Worm (Caenorhabditis elegans) whole organism, young adult: Measurements from ENCODE around the gene srbc-58.
A peak's percentile ranks its signal among the peaks of the same experiment; 100 is the strongest.

ENCODE experiments used
- B0261.1 ChIP-seq: sonication (generic microtip); optimal IDR thresholded peaks from 2 replicates; lab custom pipeline; 2016; ENCODE audit warnings: mild to moderate bottlenecking, missing genetic modification characterization, moderate library complexity, missing compliant biosample characterization
- C06A6.2 ChIP-seq: fragments of 200-800 bp; sonication (Bioruptor generic); conservative IDR thresholded peaks from 2 replicates; pipeline ENCODE4 v1.3.6; 2022; ENCODE audit warnings: missing genetic modification characterization, missing compliant biosample characterization
- C17E4.6 ChIP-seq: fragments of 200-800 bp; sonication (Bioruptor generic); IDR thresholded peaks from 2 replicates; pipeline ENCODE4 v1.3.6; 2022; ENCODE audit warnings: missing genetic modification reagents, missing genetic modification characterization, missing compliant biosample characterization
- F10E7.11 ChIP-seq: sonication (generic microtip); optimal IDR thresholded peaks from 2 replicates; lab custom pipeline; 2017; ENCODE audit warnings: mild to moderate bottlenecking, missing genetic modification characterization, moderate library complexity, missing compliant biosample characterization
- F22D6.2 ChIP-seq: sonication (generic microtip); optimal IDR thresholded peaks from 2 replicates; lab custom pipeline; 2016; ENCODE audit warnings: mild to moderate bottlenecking, missing genetic modification characterization, missing compliant biosample characterization
- F57C9.4 ChIP-seq: sonication (generic microtip); optimal IDR thresholded peaks from 2 replicates; lab custom pipeline; 2017; ENCODE audit warnings: mild to moderate bottlenecking, missing genetic modification characterization, missing compliant biosample characterization
- K11D2.4 ChIP-seq: fragments of 200-800 bp; sonication (Bioruptor generic); IDR thresholded peaks from 2 replicates; pipeline ENCODE4 v1.3.6; 2022; ENCODE audit warnings: missing genetic modification reagents, missing genetic modification characterization, missing compliant biosample characterization
- Y53F4B.3 ChIP-seq: fragments of 200-800 bp; sonication (Bioruptor generic); IDR thresholded peaks from 2 replicates; pipeline ENCODE4 v1.3.6; 2022; ENCODE audit warnings: missing genetic modification reagents, missing genetic modification characterization, missing compliant biosample characterization
- Y53G8AR.9 ChIP-seq: fragments of 200-800 bp; sonication (Bioruptor generic); conservative IDR thresholded peaks from 2 replicates; pipeline ENCODE4 v1.3.6; 2022; ENCODE audit warnings: missing genetic modification reagents, missing genetic modification characterization, missing compliant biosample characterization
- Y56A3A.18 ChIP-seq: fragments of 200-800 bp; sonication (Bioruptor generic); IDR thresholded peaks from 2 replicates; pipeline ENCODE4 v1.3.6; 2022; ENCODE audit warnings: missing genetic modification reagents, missing genetic modification characterization, missing compliant biosample characterization
- Y95B8A.8 ChIP-seq: fragments of 200-800 bp; sonication (Bioruptor generic); IDR thresholded peaks from 2 replicates; pipeline ENCODE4 v1.3.6; 2022; ENCODE audit warnings: missing genetic modification reagents, missing genetic modification characterization, missing compliant biosample characterization
- ZK185.1 ChIP-seq: sonication (generic microtip); optimal IDR thresholded peaks from 2 replicates; lab custom pipeline; 2016; ENCODE audit warnings: mild to moderate bottlenecking, missing genetic modification characterization, missing compliant biosample characterization; ENCODE audit not compliant: poor library complexity, severe bottlenecking
- akir-1 ChIP-seq: fragments of 200-800 bp; sonication (Bioruptor generic); optimal IDR thresholded peaks from 2 replicates; lab custom pipeline; 2018; ENCODE audit warnings: mild to moderate bottlenecking, missing genetic modification characterization, moderate library complexity, missing compliant biosample characterization
- ama-1 ChIP-seq, 3 experiments: fragments of 150-350 bp in 1 of 3; sonication (generic microtip) in 2 of 3; optimal IDR thresholded peaks; 2 replicates each; lab custom pipeline; 2014 to 2018; ENCODE audit warnings: missing biosample characterization in 2 of 3, missing genetic modification characterization in 2 of 3, missing genetic modification reagents in 2 of 3
- aptf-2 ChIP-seq: fragments of 200-800 bp; sonication (Bioruptor generic); conservative IDR thresholded peaks from 2 replicates; pipeline ENCODE4 v1.3.6; 2022; ENCODE audit warnings: missing genetic modification reagents, missing genetic modification characterization, missing compliant biosample characterization
- bed-2 ChIP-seq: fragments of 200-800 bp; sonication (Bioruptor generic); IDR thresholded peaks from 2 replicates; pipeline ENCODE4 v1.3.6; 2022; ENCODE audit warnings: missing genetic modification reagents, missing genetic modification characterization, missing compliant biosample characterization
- ccch-3 ChIP-seq: fragments of 200-800 bp; sonication (Bioruptor generic); optimal IDR thresholded peaks from 2 replicates; lab custom pipeline; 2018; ENCODE audit warnings: mild to moderate bottlenecking, missing genetic modification characterization, missing compliant biosample characterization
- chd-7 ChIP-seq: sonication (generic microtip); optimal IDR thresholded peaks from 2 replicates; lab custom pipeline; 2016; ENCODE audit warnings: mild to moderate bottlenecking, missing genetic modification characterization, moderate library complexity, missing compliant biosample characterization
- die-1 ChIP-seq: sonication (generic microtip); optimal IDR thresholded peaks from 2 replicates; lab custom pipeline; 2016; ENCODE audit warnings: missing genotype, mild to moderate bottlenecking, missing genetic modification characterization, missing compliant biosample characterization
- egl-44 ChIP-seq: fragments of 200-800 bp; sonication (Bioruptor generic); IDR thresholded peaks from 2 replicates; pipeline ENCODE4 v1.3.6; 2022; ENCODE audit warnings: missing genetic modification reagents, missing genetic modification characterization, missing compliant biosample characterization
- him-1 ChIP-seq: sonication (generic microtip); optimal IDR thresholded peaks from 2 replicates; lab custom pipeline; 2016; ENCODE audit warnings: missing genotype, missing genetic modification reagents, missing genetic modification characterization, missing compliant biosample characterization
- lin-35 ChIP-seq, 3 experiments: fragments of 150-350 bp in 2 of 3; sonication (generic microtip) in 1 of 3; optimal IDR thresholded peaks; 2 replicates each; lab custom pipeline; 2014 to 2018; ENCODE audit warnings: missing biosample characterization in 3 of 3, missing genetic modification characterization in 3 of 3, missing genetic modification reagents in 3 of 3
- lir-1 ChIP-seq: fragments of 200-800 bp; sonication (Bioruptor generic); conservative IDR thresholded peaks from 2 replicates; pipeline ENCODE4 v1.3.6; 2022; ENCODE audit warnings: missing genetic modification reagents, missing genetic modification characterization, missing compliant biosample characterization
- madf-6 ChIP-seq: fragments of 200-800 bp; sonication (Bioruptor generic); IDR thresholded peaks from 2 replicates; pipeline ENCODE4 v1.3.6; 2022; ENCODE audit warnings: missing genetic modification reagents, missing genetic modification characterization, missing compliant biosample characterization
- madf-8 ChIP-seq: fragments of 200-800 bp; sonication (Bioruptor generic); conservative IDR thresholded peaks from 2 replicates; pipeline ENCODE4 v1.3.6; 2022; ENCODE audit warnings: missing genetic modification reagents, missing genetic modification characterization, missing compliant biosample characterization
- mcd-1 ChIP-seq: fragments of 200-800 bp; sonication (Bioruptor generic); IDR thresholded peaks from 2 replicates; pipeline ENCODE4 v1.3.6; 2022; ENCODE audit warnings: missing genetic modification reagents, missing genetic modification characterization, missing compliant biosample characterization
- nhr-120 ChIP-seq: fragments of 200-800 bp; sonication (Bioruptor generic); IDR thresholded peaks from 2 replicates; pipeline ENCODE4 v1.3.6; 2022; ENCODE audit warnings: missing genetic modification characterization, missing compliant biosample characterization
- nhr-80 ChIP-seq: sonication (generic microtip); optimal IDR thresholded peaks from 2 replicates; lab custom pipeline; 2016; ENCODE audit warnings: missing genetic modification characterization, missing compliant biosample characterization
- nhr-90 ChIP-seq: sonication (generic microtip); optimal IDR thresholded peaks from 2 replicates; lab custom pipeline; 2016; ENCODE audit warnings: missing genotype, mild to moderate bottlenecking, missing genetic modification characterization, missing compliant biosample characterization
- pha-4 ChIP-seq: fragments of 150-350 bp; sonication (generic microtip); optimal IDR thresholded peaks from 2 replicates; lab custom pipeline; 2014; ENCODE audit warnings: missing biosample characterization, missing genetic modification reagents, missing genetic modification characterization
- rcor-1 ChIP-seq: fragments of 200-800 bp; sonication (Bioruptor generic); IDR thresholded peaks from 2 replicates; pipeline ENCODE4 v1.3.6; 2022; ENCODE audit warnings: missing genetic modification reagents, missing genetic modification characterization, missing compliant biosample characterization
- rec-8 ChIP-seq, 2 experiments: sonication (generic microtip); optimal IDR thresholded peaks; 2 replicates each; lab custom pipeline; 2016; ENCODE audit warnings: mild to moderate bottlenecking in 2 of 2, missing genetic modification characterization in 2 of 2, missing genetic modification reagents in 2 of 2, missing genotype in 2 of 2, missing biosample characterization in 1 of 2, missing compliant biosample characterization in 1 of 2, moderate library complexity in 1 of 2
- rpc-1 ChIP-seq, 2 experiments: fragments of 150-350 bp in 1 of 2; sonication (generic microtip) in 1 of 2; optimal IDR thresholded peaks; 2 replicates each; lab custom pipeline; 2014 to 2018; ENCODE audit warnings: missing biosample characterization in 1 of 2, missing genetic modification characterization in 1 of 2, missing genetic modification reagents in 1 of 2, missing genotype in 1 of 2
- snpc-1.3 ChIP-seq: sonication (generic microtip); optimal IDR thresholded peaks from 2 replicates; lab custom pipeline; 2017; ENCODE audit warnings: missing genetic modification characterization, mild to moderate bottlenecking, missing compliant biosample characterization, antibody characterized with exemption, moderate library complexity, missing genotype, missing genetic modification reagents; ENCODE audit not compliant: insufficient read depth
- somi-1 ChIP-seq: fragments of 200-800 bp; sonication (Bioruptor generic); optimal IDR thresholded peaks from 2 replicates; lab custom pipeline; 2018; ENCODE audit warnings: mild to moderate bottlenecking, missing genetic modification characterization, missing compliant biosample characterization
- tbx-9 ChIP-seq: sonication (generic microtip); optimal IDR thresholded peaks from 2 replicates; lab custom pipeline; 2016; ENCODE audit warnings: borderline replicate concordance, missing genetic modification characterization, inconsistent platforms, missing compliant biosample characterization
- zfh-2 ChIP-seq: fragments of 200-800 bp; sonication (Bioruptor generic); conservative IDR thresholded peaks from 2 replicates; pipeline ENCODE4 v1.3.6; 2022; ENCODE audit warnings: missing genetic modification reagents, missing genetic modification characterization, missing compliant biosample characterization
- ztf-3 ChIP-seq: fragments of 200-800 bp; sonication (Bioruptor generic); optimal IDR thresholded peaks from 2 replicates; lab custom pipeline; 2018; ENCODE audit warnings: mild to moderate bottlenecking, missing genetic modification characterization, missing compliant biosample characterization
- ztf-6 ChIP-seq: fragments of 200-800 bp; sonication (Bioruptor generic); IDR thresholded peaks from 2 replicates; pipeline ENCODE4 v1.3.6; 2022; ENCODE audit warnings: missing genetic modification reagents, missing genetic modification characterization, missing compliant biosample characterization

The srbc-58 gene

DNA sequence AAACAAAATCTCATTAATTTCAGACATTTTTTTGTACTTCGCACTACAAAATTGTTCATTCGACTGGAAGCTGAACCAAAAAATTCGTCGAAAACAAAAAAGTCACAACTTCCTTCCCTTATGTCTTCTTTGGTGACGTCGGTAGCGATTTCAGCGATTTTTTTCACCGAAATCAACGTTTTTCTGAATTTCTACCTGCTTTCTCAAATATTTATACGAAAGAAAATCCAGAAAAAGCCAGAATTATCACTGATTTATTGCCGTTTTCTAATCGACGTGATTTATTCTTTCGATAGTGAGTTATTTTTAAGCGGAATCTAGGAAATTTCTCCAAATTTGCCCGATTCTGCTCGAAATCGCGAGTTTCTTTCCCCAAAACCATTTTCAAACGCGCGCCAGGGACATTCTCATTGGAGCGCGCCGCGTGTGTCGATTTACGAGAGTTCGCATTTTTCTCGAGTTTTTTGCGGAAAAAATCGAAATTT, at the start of gene srbc-58 (continued):
- TF ChIP-seq tbx-9 (tag; lab: Kevin White, UChicago), result no peak
- peak; percentile 83 for TF ChIP-seq mcd-1 (GFP tag; lab: Robert Waterston, UW)
- TF ChIP-seq, all 124 proteins: peak for 26

DNA sequence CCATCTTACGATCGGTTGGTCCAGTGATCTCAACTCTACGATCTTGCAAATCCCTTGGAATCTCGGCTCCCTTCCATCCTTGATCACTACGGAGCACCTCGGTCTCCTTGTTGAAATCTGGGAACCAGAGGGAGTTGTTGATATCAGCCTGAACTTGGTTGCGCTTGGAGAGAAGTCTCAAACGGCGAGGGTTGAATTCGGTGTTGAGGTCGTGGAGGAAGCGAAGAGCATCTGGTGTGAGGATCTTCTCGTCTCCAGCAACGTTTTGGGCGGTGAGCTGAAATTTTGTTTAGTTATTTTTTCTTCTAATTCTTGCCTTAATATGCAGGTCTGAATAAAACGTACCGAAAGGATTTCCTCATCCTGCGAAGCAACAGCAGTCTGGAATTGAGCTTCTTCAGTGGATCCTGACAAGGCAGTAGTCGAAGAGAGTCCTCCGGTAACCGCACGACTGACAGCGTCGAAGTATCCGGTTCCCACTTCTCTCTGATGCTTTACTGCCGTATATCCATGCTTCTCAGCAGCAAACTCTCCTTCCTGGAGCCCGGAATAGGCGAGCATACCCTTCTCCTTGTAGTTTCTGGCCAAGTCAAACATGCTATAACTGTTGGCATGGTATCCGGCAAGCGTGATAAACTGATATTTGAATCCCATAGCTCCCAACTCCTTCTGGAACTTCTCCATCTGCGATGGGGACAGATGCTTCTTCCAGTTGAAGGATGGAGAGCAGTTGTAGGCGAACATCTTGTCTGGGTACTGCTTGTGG, 48.8 kb upstream of the srbc-58 start:
- peak; percentile 5 for TF ChIP-seq nhr-90 (tag; lab: Kevin White, UChicago)
- peak; percentile 70; the same call in 1 of the 2 replicates for TF ChIP-seq nhr-120
- TF ChIP-seq die-1 (tag; lab: Kevin White, UChicago), result peak; percentile 31
- no peak for TF ChIP-seq F22D6.2 (tag; lab: Kevin White, UChicago)
- TF ChIP-seq Y53G8AR.9 (GFP tag; lab: Robert Waterston, UW), result peak; percentile 64
- TF ChIP-seq ccch-3 (GFP tag; lab: Kevin White, UChicago), result no peak
- TF ChIP-seq K11D2.4, result no peak
- no peak for TF ChIP-seq madf-8 (GFP tag; lab: Robert Waterston, UW)
- 0 out of 2 replicates have a peak, but pooled peaks have one; percentile 27 for TF ChIP-seq zfh-2 (GFP tag; lab: Robert Waterston, UW)
- TF ChIP-seq bed-2 (GFP tag; lab: Robert Waterston, UW), result 0 out of 2 replicates have a peak, but pooled peaks have one; percentile 6
- TF ChIP-seq ama-1 (optimal IDR thresholded peaks at IDR 0.05; lab: Kevin White, UChicago), result peak; percentile 86
- TF ChIP-seq ama-1 (GFP tag; optimal IDR thresholded peaks at IDR 0.05; lab: Kevin White, UChicago), result no peak
- peak in 1 of 3 experiments; percentile 31 for TF ChIP-seq lin-35 (GFP tag; optimal IDR thresholded peaks at IDR 0.05; lab: Kevin White, UChicago)
- TF ChIP-seq Y56A3A.18 (GFP tag; lab: Robert Waterston, UW), result 0 out of 2 replicates have a peak, but pooled peaks have one; percentile 8
- TF ChIP-seq ZK185.1 (tag; lab: Kevin White, UChicago), result peak; percentile 77
- peak; percentile 15 for TF ChIP-seq ztf-3
- no peak for TF ChIP-seq rpc-1 (optimal IDR thresholded peaks at IDR 0.05; lab: Kevin White, UChicago)
- no peak for TF ChIP-seq rpc-1 (tag; optimal IDR thresholded peaks at IDR 0.05; lab: Kevin White, UChicago)
- TF ChIP-seq snpc-1.3, result no peak
- TF ChIP-seq him-1 (tag; lab: Kevin White, UChicago), result no peak
- TF ChIP-seq, all 124 proteins: peak for 11

DNA sequence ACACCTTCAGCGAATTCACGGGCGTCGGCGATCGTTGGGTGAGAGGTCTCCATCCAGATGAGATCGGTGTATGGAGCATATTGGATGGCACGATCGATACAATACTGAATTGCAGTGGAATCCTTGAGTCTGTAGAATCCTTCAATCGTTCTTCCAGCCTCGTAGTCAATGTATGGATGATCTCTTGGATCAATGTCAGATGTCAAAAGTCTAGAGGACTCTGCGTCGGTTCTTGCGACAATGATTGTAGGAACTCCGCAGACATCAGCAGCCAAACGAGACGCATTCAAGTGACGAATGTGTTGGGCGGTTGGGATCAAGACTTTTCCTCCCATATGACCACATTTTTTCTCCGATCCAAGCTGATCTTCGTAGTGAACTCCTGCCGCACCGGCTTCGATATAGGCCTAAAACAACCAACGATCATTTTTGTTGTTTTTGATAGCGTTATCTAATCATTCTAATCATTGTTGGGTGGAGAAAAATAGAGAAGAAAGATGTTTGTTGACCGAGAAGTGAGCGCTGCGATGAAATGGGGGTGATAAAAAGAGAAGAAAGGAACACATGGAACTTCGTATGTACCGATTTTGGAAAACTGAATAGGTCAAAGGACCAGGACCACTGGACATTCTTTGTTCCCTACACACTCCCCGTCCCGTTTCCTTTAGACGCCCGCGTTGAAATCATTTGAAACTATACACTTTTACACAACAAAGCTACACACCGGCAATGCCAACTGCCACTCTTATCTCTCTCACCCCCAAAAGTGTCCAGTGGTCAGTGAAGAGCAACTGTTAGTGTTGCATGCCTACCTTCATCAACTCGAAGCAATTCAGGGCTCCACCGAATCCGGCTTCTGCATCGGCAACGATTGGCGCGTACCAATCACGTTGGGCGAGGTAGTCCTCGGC, 48.0 kb upstream of the srbc-58 start:
- TF ChIP-seq somi-1 (GFP tag; lab: Kevin White, UChicago), result no peak
- TF ChIP-seq ztf-6 (GFP tag; lab: Robert Waterston, UW), result no peak
- TF ChIP-seq snpc-1.3, result no peak
- TF ChIP-seq akir-1 (GFP tag; lab: Kevin White, UChicago), result no peak
- TF ChIP-seq B0261.1 (tag; lab: Kevin White, UChicago), result no peak
- no peak for TF ChIP-seq rcor-1 (GFP tag; lab: Robert Waterston, UW)
- TF ChIP-seq Y95B8A.8 (GFP tag; lab: Robert Waterston, UW), result peak; percentile 18; the same call in 1 of the 2 replicates
- TF ChIP-seq C06A6.2 (GFP tag; lab: Robert Waterston, UW), result no peak
- no peak for TF ChIP-seq egl-44
- TF ChIP-seq nhr-80 (tag; lab: Kevin White, UChicago), result peak; percentile 29
- TF ChIP-seq lir-1, result no peak
- no peak for TF ChIP-seq aptf-2
- no peak for TF ChIP-seq F57C9.4 (tag; lab: Kevin White, UChicago)
- no peak for TF ChIP-seq ZK185.1 (tag; lab: Kevin White, UChicago)
- TF ChIP-seq C17E4.6 (GFP tag; lab: Robert Waterston, UW), result no peak
- TF ChIP-seq Y53F4B.3 (GFP tag; lab: Robert Waterston, UW), result no peak
- no peak for TF ChIP-seq rec-8 (tag; optimal IDR thresholded peaks at IDR 0.05; lab: Kevin White, UChicago)
- no peak for TF ChIP-seq madf-6 (GFP tag; lab: Robert Waterston, UW)
- TF ChIP-seq chd-7 (tag; lab: Kevin White, UChicago), result no peak
- TF ChIP-seq ztf-3, result no peak
- TF ChIP-seq F10E7.11 (tag; lab: Kevin White, UChicago), result no peak
- peak; percentile 32; the same call in 1 of the 2 replicates for TF ChIP-seq K11D2.4
- no peak for TF ChIP-seq him-1 (tag; lab: Kevin White, UChicago)
- no peak for TF ChIP-seq pha-4
